Fruit fly (Drosophila melanogaster) whole organism, wandering third instar larva: ENCODE data around the gene ssp.
A peak's percentile ranks its signal among the peaks of the same experiment; 100 is the strongest.

Source experiments
- Abd-B ChIP-seq: fragments of >200 bp; optimal IDR thresholded peaks from 2 replicates; lab custom pipeline; 2017; ENCODE audit warnings: missing biosample characterization, missing genetic modification characterization
- CG32264 ChIP-seq: fragments of 200-800 bp; sonication (Bioruptor generic); optimal IDR thresholded peaks from 2 replicates; lab custom pipeline; 2016; ENCODE audit warnings: missing biosample characterization, missing genetic modification characterization
- CG9705 ChIP-seq: fragments of 200-800 bp; sonication (Bioruptor generic); optimal IDR thresholded peaks from 2 replicates; lab custom pipeline; 2018; ENCODE audit warnings: missing biosample characterization, mild to moderate bottlenecking, missing genetic modification characterization
- CrebA ChIP-seq: fragments of 200-800 bp; sonication (Bioruptor generic); optimal IDR thresholded peaks from 2 replicates; lab custom pipeline; 2016; ENCODE audit warnings: missing biosample characterization, mild to moderate bottlenecking, missing genetic modification characterization, borderline replicate concordance
- Dfd ChIP-seq: fragments of >200 bp; optimal IDR thresholded peaks from 2 replicates; lab custom pipeline; 2017; ENCODE audit warnings: missing biosample characterization, missing genetic modification characterization
- Dif ChIP-seq: fragments of 200-275, 200-300 bp; sonication (Bioruptor generic); optimal IDR thresholded peaks from 2 replicates; lab custom pipeline; 2018; ENCODE audit warnings: missing biosample characterization, missing genetic modification characterization; ENCODE audit not compliant: partially characterized antibody
- GATAd ChIP-seq: sonication (Bioruptor generic); optimal IDR thresholded peaks from 2 replicates; lab custom pipeline; 2016; ENCODE audit warnings: missing biosample characterization, missing genetic modification characterization
- HLH106 ChIP-seq: fragments of 200-800 bp; optimal IDR thresholded peaks from 3 replicates; lab custom pipeline; 2019; ENCODE audit warnings: missing biosample characterization, mild to moderate bottlenecking, missing genetic modification characterization, moderate library complexity
- Hnf4 ChIP-seq: fragments of 200-800 bp; sonication (Bioruptor generic); optimal IDR thresholded peaks from 2 replicates; lab custom pipeline; 2016; ENCODE audit warnings: missing biosample characterization, mild to moderate bottlenecking, missing genetic modification characterization
- Hr78 ChIP-seq: fragments of >200 bp; optimal IDR thresholded peaks from 2 replicates; lab custom pipeline; 2017; ENCODE audit warnings: missing biosample characterization, missing genetic modification characterization
- Hr83 ChIP-seq: fragments of 200-300 bp; sonication (Bioruptor generic); optimal IDR thresholded peaks from 2 replicates; lab custom pipeline; 2016; ENCODE audit warnings: missing biosample characterization, mild to moderate bottlenecking, missing genetic modification characterization, moderate library complexity; ENCODE audit not compliant: poor library complexity, severe bottlenecking
- Jra ChIP-seq: sonication (Bioruptor generic); optimal IDR thresholded peaks from 2 replicates; lab custom pipeline; 2016; ENCODE audit warnings: missing biosample characterization, missing genetic modification characterization
- Mio ChIP-seq: sonication (Bioruptor generic); optimal IDR thresholded peaks from 2 replicates; lab custom pipeline; 2016; ENCODE audit warnings: missing biosample characterization, missing genetic modification characterization
- Myc ChIP-seq: fragments of >200 bp; optimal IDR thresholded peaks from 2 replicates; lab custom pipeline; 2017
- N ChIP-seq: fragments of >200 bp; optimal IDR thresholded peaks from 2 replicates; lab custom pipeline; 2018; ENCODE audit warnings: missing biosample characterization, missing external identifiers, missing genetic modification characterization
- OdsH ChIP-seq: fragments of 200-800 bp; sonication (Bioruptor generic); optimal IDR thresholded peaks from 2 replicates; lab custom pipeline; 2016; ENCODE audit warnings: missing biosample characterization, mild to moderate bottlenecking, missing genetic modification characterization
- Rel ChIP-seq, 2 experiments: fragments of 200-800 bp; sonication (Bioruptor generic) in 1 of 2; optimal IDR thresholded peaks; 2 replicates in 1 of 2; 3 replicates in 1 of 2; lab custom pipeline; 2016 to 2019; ENCODE audit warnings: mild to moderate bottlenecking in 2 of 2, missing biosample characterization in 2 of 2, missing genetic modification characterization in 2 of 2, moderate library complexity in 1 of 2
- Sp1 ChIP-seq: fragments of 200-800 bp; sonication (Bioruptor generic); optimal IDR thresholded peaks from 3 replicates; lab custom pipeline; 2019; ENCODE audit warnings: missing biosample characterization, mild to moderate bottlenecking, missing genetic modification characterization, moderate library complexity
- Vsx2 ChIP-seq: fragments of 200-300, 225-300 bp; sonication (Bioruptor generic); optimal IDR thresholded peaks from 2 replicates; lab custom pipeline; 2018; ENCODE audit warnings: missing biosample characterization, missing genetic modification characterization; ENCODE audit not compliant: partially characterized antibody
- br ChIP-seq: fragments of 200-800 bp; sonication (Bioruptor generic); optimal IDR thresholded peaks from 2 replicates; lab custom pipeline; 2016; ENCODE audit warnings: missing biosample characterization, missing genetic modification characterization
- brk ChIP-seq: fragments of 200-800 bp; sonication (Bioruptor generic); optimal IDR thresholded peaks from 2 replicates; lab custom pipeline; 2016; ENCODE audit warnings: missing biosample characterization, mild to moderate bottlenecking, missing genetic modification characterization
- dl ChIP-seq, 2 experiments: fragments of 175-275, 200-275 bp in 1 of 2; fragments of 200-275 bp in 1 of 2; sonication (Bioruptor generic); optimal IDR thresholded peaks; lab custom pipeline; 2018; ENCODE audit warnings: mild to moderate bottlenecking in 2 of 2, missing biosample characterization in 2 of 2, missing genetic modification characterization in 2 of 2, moderate library complexity in 2 of 2; ENCODE audit not compliant: partially characterized antibody in 2 of 2, insufficient read depth in 1 of 2
- dmrt93B ChIP-seq: fragments of 200-800 bp; sonication (Bioruptor generic); optimal IDR thresholded peaks from 2 replicates; lab custom pipeline; 2018; ENCODE audit warnings: missing biosample characterization, mild to moderate bottlenecking, missing genetic modification characterization
- dsf ChIP-seq: sonication (Bioruptor generic); optimal IDR thresholded peaks from 2 replicates; lab custom pipeline; 2016; ENCODE audit warnings: missing biosample characterization, missing genetic modification characterization, borderline replicate concordance
- ey ChIP-seq: fragments of 200-800 bp; sonication (Bioruptor generic); optimal IDR thresholded peaks from 2 replicates; lab custom pipeline; 2016; ENCODE audit warnings: missing biosample characterization, missing genetic modification characterization
- foxo ChIP-seq, 2 experiments: fragments of 200-800 bp; sonication (Bioruptor generic); optimal IDR thresholded peaks; 2 replicates in 1 of 2; 3 replicates in 1 of 2; lab custom pipeline; 2016 to 2017; ENCODE audit warnings: missing biosample characterization in 2 of 2, missing genetic modification characterization in 2 of 2
- fru ChIP-seq: fragments of 200-800 bp; sonication (Bioruptor generic); optimal IDR thresholded peaks from 3 replicates; lab custom pipeline; 2016; ENCODE audit warnings: missing biosample characterization, mild to moderate bottlenecking, missing genetic modification characterization
- h ChIP-seq: fragments of 200-800 bp; sonication (Bioruptor generic); optimal IDR thresholded peaks from 3 replicates; lab custom pipeline; 2016; ENCODE audit warnings: missing biosample characterization, mild to moderate bottlenecking, missing genetic modification characterization
- jim ChIP-seq: fragments of 175-275, 200-325 bp; sonication (Bioruptor generic); optimal IDR thresholded peaks from 2 replicates; lab custom pipeline; 2016; ENCODE audit warnings: missing biosample characterization, mild to moderate bottlenecking, missing genetic modification characterization
- lola ChIP-seq: fragments of >200 bp; optimal IDR thresholded peaks from 2 replicates; lab custom pipeline; 2017; ENCODE audit warnings: missing biosample characterization, missing genetic modification characterization
- pan ChIP-seq: fragments of >200 bp; optimal IDR thresholded peaks from 2 replicates; lab custom pipeline; 2017
- psq ChIP-seq: fragments of 200-800 bp; sonication (Bioruptor generic); optimal IDR thresholded peaks from 3 replicates; lab custom pipeline; 2017; ENCODE audit warnings: missing biosample characterization, mild to moderate bottlenecking, missing genetic modification characterization, moderate library complexity
- rgr ChIP-seq: fragments of 200-800 bp; sonication (Bioruptor generic); optimal IDR thresholded peaks from 3 replicates; lab custom pipeline; 2016; ENCODE audit warnings: missing biosample characterization, mild to moderate bottlenecking, missing genetic modification characterization
- sage ChIP-seq: fragments of 200-800 bp; sonication (Bioruptor generic); optimal IDR thresholded peaks from 2 replicates; lab custom pipeline; 2016; ENCODE audit warnings: missing biosample characterization, mild to moderate bottlenecking, missing genetic modification characterization
- sv ChIP-seq: fragments of 200-800 bp; sonication (Bioruptor generic); optimal IDR thresholded peaks from 3 replicates; lab custom pipeline; 2016; ENCODE audit warnings: missing biosample characterization, missing genetic modification characterization
- tai ChIP-seq: sonication (Bioruptor generic); optimal IDR thresholded peaks from 2 replicates; lab custom pipeline; 2016; ENCODE audit warnings: missing biosample characterization, missing genetic modification characterization
- usp ChIP-seq: fragments of >200 bp; optimal IDR thresholded peaks from 2 replicates; lab custom pipeline; 2017; ENCODE audit warnings: missing biosample characterization, missing genetic modification characterization
- woc ChIP-seq: sonication (Bioruptor generic); optimal IDR thresholded peaks from 2 replicates; lab custom pipeline; 2016; ENCODE audit warnings: missing biosample characterization, mild to moderate bottlenecking, missing genetic modification characterization

The ssp gene

DNA sequence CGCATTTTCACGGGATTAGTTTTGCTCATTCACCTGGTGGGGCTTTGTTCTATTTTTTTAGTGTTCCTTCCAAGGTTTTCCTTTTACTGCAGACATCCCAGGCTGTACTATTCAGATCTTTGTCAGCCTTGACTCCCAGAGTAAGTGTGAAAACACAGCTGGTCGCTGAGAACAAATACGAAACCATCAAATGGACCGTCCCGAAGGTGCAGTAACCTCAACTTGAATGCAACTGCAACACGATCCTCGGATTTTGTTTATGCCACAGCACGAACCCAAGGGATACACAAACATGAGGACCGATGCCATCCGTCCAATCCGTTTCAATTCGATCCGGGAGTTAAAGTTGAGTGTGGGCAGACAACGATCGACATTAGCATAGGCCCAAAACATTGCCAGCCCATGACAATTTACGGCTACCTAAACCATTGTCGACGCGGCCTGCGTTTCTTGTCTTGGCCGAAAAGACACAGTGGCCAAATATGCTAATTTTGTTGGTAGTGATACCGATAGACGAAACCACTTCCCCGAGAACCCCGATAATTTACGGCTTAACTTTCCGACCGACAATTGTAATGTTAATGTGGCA is 34.9 kb upstream of the ssp start:
- TF ChIP-seq psq (GFP tag; lab: Kevin White, UChicago): no peak
- no peak for TF ChIP-seq fru (GFP tag; lab: Kevin White, UChicago)
- TF ChIP-seq dsf (GFP tag; lab: Kevin White, UChicago): no peak
- TF ChIP-seq dl (GFP tag; optimal IDR thresholded peaks at IDR 0.05; lab: Kevin White, UChicago; ENCODE audit: insufficient read depth in 1 of 2, partially characterized antibody in 2 of 2): no peak
- no peak for TF ChIP-seq usp (GFP tag; lab: Kevin White, UChicago)
- no peak for TF ChIP-seq Hr83
- TF ChIP-seq pan: no peak
- TF ChIP-seq Hnf4 (GFP tag; lab: Kevin White, UChicago): no peak
- no peak for TF ChIP-seq N (GFP tag; lab: Kevin White, UChicago)
- TF ChIP-seq jim (GFP tag; lab: Kevin White, UChicago): no peak
- TF ChIP-seq ey (GFP tag; lab: Kevin White, UChicago): no peak
- no peak for TF ChIP-seq Myc (lab: Kevin White, UChicago)
- TF ChIP-seq Jra (GFP tag; lab: Kevin White, UChicago): no peak
- no peak for TF ChIP-seq Dif
- TF ChIP-seq dmrt93B: no peak

DNA sequence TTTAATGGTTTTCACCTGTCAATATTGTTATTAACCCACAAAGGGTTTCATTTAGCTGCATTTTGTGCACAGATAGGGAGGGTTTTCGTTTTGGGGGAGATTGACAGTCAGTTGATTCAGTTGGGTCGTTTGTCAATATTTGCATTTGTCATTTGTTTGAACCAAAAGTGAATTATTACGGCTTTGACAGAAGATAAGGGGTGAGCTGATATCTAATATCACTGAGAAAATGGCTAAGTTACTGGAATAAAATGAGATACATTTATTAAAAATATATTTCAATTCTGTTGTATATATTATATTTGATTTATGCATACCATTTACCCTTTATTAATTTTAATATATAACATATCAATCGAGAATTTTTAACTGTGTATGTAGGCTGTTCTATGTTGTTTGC is 34.2 kb upstream of the ssp start:
- TF ChIP-seq Hnf4 (GFP tag; lab: Kevin White, UChicago) (peak; percentile 17), Sp1 (GFP tag; lab: Kevin White, UChicago) (peak; percentile 22), tai (GFP tag; lab: Kevin White, UChicago) (no peak), sv (GFP tag; lab: Kevin White, UChicago) (no peak), GATAd (no peak), ey (GFP tag; lab: Kevin White, UChicago) (no peak), dl (GFP tag; optimal IDR thresholded peaks at IDR 0.05; lab: Kevin White, UChicago; ENCODE audit: insufficient read depth in 1 of 2, partially characterized antibody in 2 of 2) (no peak), Hr78 (no peak), pan (no peak), Dfd (GFP tag; lab: Kevin White, UChicago) (no peak), CrebA (GFP tag; lab: Kevin White, UChicago) (no peak), Myc (lab: Kevin White, UChicago) (no peak), Hr83 (peak; percentile 57), Vsx2 (GFP tag; lab: Kevin White, UChicago) (no peak), CG32264 (GFP tag; lab: Kevin White, UChicago) (no peak), CG9705 (GFP tag; lab: Kevin White, UChicago) (no peak), sage (GFP tag; lab: Kevin White, UChicago) (no peak), br (GFP tag; lab: Kevin White, UChicago) (peak; percentile 1), dmrt93B (no peak), rgr (GFP tag; lab: Kevin White, UChicago) (peak; percentile 69), psq (GFP tag; lab: Kevin White, UChicago) (no peak), h (GFP tag; lab: Kevin White, UChicago) (peak; percentile 37), lola (GFP tag; lab: Kevin White, UChicago) (no peak), N (GFP tag; lab: Kevin White, UChicago) (no peak), fru (GFP tag; lab: Kevin White, UChicago) (no peak), Rel (GFP tag; optimal IDR thresholded peaks at IDR 0.05; lab: Kevin White, UChicago) (no peak), Rel (tag; optimal IDR thresholded peaks at IDR 0.05; lab: Kevin White, UChicago) (no peak), HLH106 (tag; lab: Kevin White, UChicago) (peak; percentile 3), brk (no peak), dsf (GFP tag; lab: Kevin White, UChicago) (no peak), Abd-B (GFP tag; lab: Kevin White, UChicago) (no peak), usp (GFP tag; lab: Kevin White, UChicago) (no peak), Mio (GFP tag; lab: Kevin White, UChicago) (no peak), OdsH (GFP tag; lab: Kevin White, UChicago) (peak; percentile 30), Dif (no peak), woc (GFP tag; lab: Kevin White, UChicago) (no peak), foxo (GFP tag; optimal IDR thresholded peaks at IDR 0.05; lab: Kevin White, UChicago) (peak in 1 of 2 experiments; percentile 41), jim (GFP tag; lab: Kevin White, UChicago) (no peak), Jra (GFP tag; lab: Kevin White, UChicago) (no peak)
- TF ChIP-seq, all 38 proteins: peak for 9
